Worm (Caenorhabditis elegans) whole organism, late embryonic: ENCODE measurements around the gene nhr-201.

Experiments used
- C08G9.2 ChIP-seq: sonication (generic microtip); optimal IDR thresholded peaks from 2 replicates; lab custom pipeline; 2016; ENCODE audit warnings: mild to moderate bottlenecking, missing genetic modification characterization, moderate library complexity, missing compliant biosample characterization
- F13H6.1 ChIP-seq: sonication (generic microtip); optimal IDR thresholded peaks from 2 replicates; lab custom pipeline; 2016; ENCODE audit warnings: missing genetic modification characterization, missing compliant biosample characterization
- K09A11.1 ChIP-seq: sonication (generic microtip); optimal IDR thresholded peaks from 2 replicates; lab custom pipeline; 2017; ENCODE audit warnings: antibody characterized with exemption, mild to moderate bottlenecking, missing genetic modification characterization, missing compliant biosample characterization; ENCODE audit not compliant: insufficient read depth
- T23F11.4 ChIP-seq: fragments of 200-800 bp; sonication (Bioruptor generic); optimal IDR thresholded peaks from 2 replicates; lab custom pipeline; 2018; ENCODE audit warnings: mild to moderate bottlenecking, missing genetic modification characterization, missing compliant biosample characterization
- Y22D7AL.16 ChIP-seq: sonication (generic microtip); optimal IDR thresholded peaks from 2 replicates; lab custom pipeline; 2016; ENCODE audit warnings: missing genetic modification characterization, missing compliant biosample characterization
- ama-1 ChIP-seq: fragments of 150-350 bp; optimal IDR thresholded peaks from 2 replicates; lab custom pipeline; 2014
- ceh-14 ChIP-seq: sonication (generic microtip); optimal IDR thresholded peaks from 2 replicates; lab custom pipeline; 2016; ENCODE audit warnings: missing genotype, missing genetic modification characterization, missing compliant biosample characterization
- ceh-18 ChIP-seq: sonication (generic microtip); optimal IDR thresholded peaks from 2 replicates; lab custom pipeline; 2016; ENCODE audit warnings: missing genetic modification characterization, missing compliant biosample characterization
- ceh-30 ChIP-seq: fragments of 150-350 bp; optimal IDR thresholded peaks from 2 replicates; lab custom pipeline; 2014; ENCODE audit warnings: missing biosample characterization, missing genetic modification characterization
- ceh-34 ChIP-seq: sonication (generic microtip); optimal IDR thresholded peaks from 2 replicates; lab custom pipeline; 2016; ENCODE audit warnings: mild to moderate bottlenecking, missing genetic modification characterization, missing compliant biosample characterization
- ceh-6 ChIP-seq: fragments of 200-800 bp; sonication (Bioruptor generic); optimal IDR thresholded peaks from 2 replicates; lab custom pipeline; 2018; ENCODE audit warnings: mild to moderate bottlenecking, missing genetic modification characterization, missing compliant biosample characterization
- ceh-9 ChIP-seq: sonication (generic microtip); optimal IDR thresholded peaks from 2 replicates; lab custom pipeline; 2016; ENCODE audit warnings: mild to moderate bottlenecking, missing genetic modification characterization, inconsistent platforms, missing compliant biosample characterization
- dmd-4 ChIP-seq: sonication (generic microtip); optimal IDR thresholded peaks from 2 replicates; lab custom pipeline; 2016; ENCODE audit warnings: borderline replicate concordance, missing genetic modification characterization, missing compliant biosample characterization
- elt-2 ChIP-seq: sonication (generic microtip); optimal IDR thresholded peaks from 2 replicates; lab custom pipeline; 2016; ENCODE audit warnings: missing genetic modification reagents, missing genetic modification characterization, missing compliant biosample characterization
- ets-4 ChIP-seq: sonication (generic microtip); optimal IDR thresholded peaks from 2 replicates; lab custom pipeline; 2016; ENCODE audit warnings: missing genetic modification characterization, missing compliant biosample characterization
- eyg-1 ChIP-seq: sonication (generic microtip); optimal IDR thresholded peaks from 2 replicates; lab custom pipeline; 2016; ENCODE audit warnings: missing genotype, missing genetic modification characterization, missing compliant biosample characterization
- fkh-6 ChIP-seq: sonication (generic microtip); optimal IDR thresholded peaks from 2 replicates; lab custom pipeline; 2016; ENCODE audit warnings: missing genetic modification characterization, missing compliant biosample characterization
- hlh-30 ChIP-seq: sonication (generic microtip); optimal IDR thresholded peaks from 2 replicates; lab custom pipeline; 2017; ENCODE audit warnings: antibody characterized with exemption, missing genetic modification characterization, missing compliant biosample characterization; ENCODE audit not compliant: insufficient read depth
- hlh-8 ChIP-seq: sonication (generic microtip); optimal IDR thresholded peaks from 2 replicates; lab custom pipeline; 2016; ENCODE audit warnings: missing genotype, missing genetic modification characterization, missing compliant biosample characterization
- lim-6 ChIP-seq: sonication (generic microtip); optimal IDR thresholded peaks from 2 replicates; lab custom pipeline; 2016; ENCODE audit warnings: missing genetic modification characterization, missing compliant biosample characterization
- lin-11 ChIP-seq: fragments of 200-800 bp; sonication (Bioruptor generic); optimal IDR thresholded peaks from 2 replicates; lab custom pipeline; 2018; ENCODE audit warnings: mild to moderate bottlenecking, missing genetic modification characterization, missing compliant biosample characterization
- madf-2 ChIP-seq: sonication (generic microtip); optimal IDR thresholded peaks from 2 replicates; lab custom pipeline; 2017; ENCODE audit warnings: missing genetic modification characterization, missing compliant biosample characterization
- mec-3 ChIP-seq: sonication (generic microtip); optimal IDR thresholded peaks from 2 replicates; lab custom pipeline; 2016; ENCODE audit warnings: borderline replicate concordance, missing genetic modification characterization, missing compliant biosample characterization
- nhr-11 ChIP-seq: fragments of 150-350 bp; optimal IDR thresholded peaks from 2 replicates; lab custom pipeline; 2014; ENCODE audit warnings: missing biosample characterization, missing genetic modification characterization
- pag-3 ChIP-seq: sonication (generic microtip); optimal IDR thresholded peaks from 2 replicates; lab custom pipeline; 2016; ENCODE audit warnings: missing compliant biosample characterization, missing genetic modification characterization, borderline replicate concordance
- pax-1 ChIP-seq: fragments of 150-350 bp; optimal IDR thresholded peaks from 2 replicates; lab custom pipeline; 2014; ENCODE audit warnings: missing biosample characterization, missing genetic modification characterization
- pqm-1 ChIP-seq: sonication (generic microtip); optimal IDR thresholded peaks from 2 replicates; lab custom pipeline; 2016; ENCODE audit warnings: missing genetic modification characterization, missing compliant biosample characterization
- pros-1 ChIP-seq: fragments of 150-350 bp; optimal IDR thresholded peaks from 2 replicates; lab custom pipeline; 2014; ENCODE audit warnings: missing biosample characterization, missing genetic modification reagents, missing genetic modification characterization
- ref-2 ChIP-seq: sonication (generic microtip); optimal IDR thresholded peaks from 2 replicates; lab custom pipeline; 2016; ENCODE audit warnings: missing genetic modification characterization, missing compliant biosample characterization
- rnt-1 ChIP-seq: sonication (generic microtip); optimal IDR thresholded peaks from 2 replicates; lab custom pipeline; 2016; ENCODE audit warnings: missing genetic modification characterization, missing compliant biosample characterization
- sdc-2 ChIP-seq: sonication (generic microtip); optimal IDR thresholded peaks from 2 replicates; lab custom pipeline; 2016; ENCODE audit warnings: missing genotype, missing genetic modification characterization, missing compliant biosample characterization
- tbx-2 ChIP-seq: sonication (generic microtip); optimal IDR thresholded peaks from 2 replicates; lab custom pipeline; 2016; ENCODE audit warnings: missing genetic modification characterization, missing compliant biosample characterization
- ttx-3 ChIP-seq: sonication (generic microtip); optimal IDR thresholded peaks from 2 replicates; lab custom pipeline; 2016; ENCODE audit warnings: missing genetic modification reagents, missing genetic modification characterization, missing compliant biosample characterization
- unc-3 ChIP-seq, 2 experiments: fragments of 200-800 bp in 1 of 2; sonication (Bioruptor generic) in 1 of 2; sonication (generic microtip) in 1 of 2; conservative IDR thresholded peaks in 1 of 2; optimal IDR thresholded peaks in 1 of 2; 2 replicates each; pipeline versions ENCODE4 v1.3.6 to Lab custom; 2016 to 2022; ENCODE audit warnings: missing compliant biosample characterization in 2 of 2, missing genetic modification characterization in 2 of 2, missing genetic modification reagents in 1 of 2
- unc-42 ChIP-seq: sonication (generic microtip); optimal IDR thresholded peaks from 2 replicates; lab custom pipeline; 2016; ENCODE audit warnings: missing genotype, missing genetic modification characterization, missing compliant biosample characterization
- unc-55 ChIP-seq: sonication (generic microtip); optimal IDR thresholded peaks from 2 replicates; lab custom pipeline; 2017; ENCODE audit warnings: missing biosample characterization, missing genetic modification reagents, missing genetic modification characterization
- zip-5 ChIP-seq: sonication (generic microtip); optimal IDR thresholded peaks from 2 replicates; lab custom pipeline; 2016; ENCODE audit warnings: missing genetic modification characterization, missing compliant biosample characterization
- ztf-16 ChIP-seq: sonication (generic microtip); optimal IDR thresholded peaks from 2 replicates; lab custom pipeline; 2017; ENCODE audit warnings: missing genetic modification characterization, missing compliant biosample characterization

Gene nhr-201

DNA sequence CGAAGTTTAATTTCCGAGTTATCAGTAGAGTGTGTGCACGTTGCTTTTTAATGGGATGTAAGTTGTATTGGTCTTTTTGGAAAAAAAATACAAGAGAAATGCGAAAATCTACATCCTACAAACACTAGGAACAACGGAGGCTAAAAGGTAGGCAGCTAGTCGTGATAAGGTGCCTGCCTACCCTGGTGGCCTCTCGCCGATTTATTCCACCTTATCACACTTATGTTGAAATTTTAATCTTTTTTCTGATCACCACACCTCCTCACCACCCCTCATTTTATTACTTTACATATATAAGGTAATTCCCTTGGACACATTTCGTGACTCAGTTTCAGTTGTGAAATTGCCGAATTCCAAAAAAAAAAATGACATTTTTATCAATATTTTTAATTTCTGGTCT is 42.5 kb upstream of the nhr-201 start, which contains the start of gene dod-20:
Gene dod-20 (plus strand): TSS at position 301 of the 400 bp plus-strand sequence.
- no peak for TF ChIP-seq ceh-6 (GFP tag; lab: Kevin White, UChicago)

ce11 chrV:424140-424539 is 40.5 kb upstream of the nhr-201 start, which contains the start of gene B0554.5:
Gene B0554.5, plus strand, starts transcription at chrV:424440.
- TF ChIP-seq unc-42 (tag; lab: Kevin White, UChicago) (no peak), madf-2 (tag; lab: Kevin White, UChicago) (no peak), elt-2 (tag; lab: Kevin White, UChicago) (no peak), ama-1 (no peak), hlh-30 (tag; lab: Kevin White, UChicago) (no peak), ceh-34 (tag; lab: Kevin White, UChicago) (no peak), unc-3 (GFP tag; conservative IDR thresholded peaks at IDR 0.05; lab: Robert Waterston, UW) (no peak), unc-3 (tag; optimal IDR thresholded peaks at IDR 0.05; lab: Kevin White, UChicago) (no peak)

DNA sequence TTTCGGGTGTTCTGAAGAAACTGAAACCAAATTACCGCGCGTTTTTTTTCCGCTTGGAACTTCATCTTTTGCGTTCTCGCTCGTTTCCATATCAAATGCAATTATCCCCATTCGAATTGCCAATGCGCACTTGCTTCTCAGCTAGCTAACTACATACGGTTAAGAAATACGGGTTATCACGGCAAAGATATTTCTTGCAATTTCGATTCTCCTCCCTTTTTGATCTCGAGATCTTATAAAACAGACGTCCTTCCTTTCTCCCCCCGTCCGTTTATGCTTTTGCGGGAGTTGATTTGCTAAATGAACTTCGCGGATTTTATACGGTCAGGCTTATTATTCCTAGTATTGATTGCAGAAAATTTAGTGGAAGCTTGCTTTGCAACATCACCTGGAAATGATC is 35.8 kb upstream of the nhr-201 start, which contains the start of gene B0554.4:
Gene B0554.4 (plus strand): TSS at position 301 of the 400 bp plus-strand sequence.
- no peak for TF ChIP-seq pros-1 (tag; lab: Kevin White, UChicago)
- TF ChIP-seq, all 69 proteins: peak for 0

- TF ChIP-seq hlh-8 (tag; lab: Kevin White, UChicago) (no peak), lin-11 (tag; lab: Kevin White, UChicago) (no peak), ama-1 (no peak), ceh-18 (tag; lab: Kevin White, UChicago) (no peak), nhr-11 (tag; lab: Kevin White, UChicago) (no peak)
These were observed 31.6 kb upstream of the nhr-201 start for ce11 chrV:432991-433390.

- TF ChIP-seq madf-2 (tag; lab: Kevin White, UChicago) (no peak), ceh-14 (tag; lab: Kevin White, UChicago) (no peak), tbx-2 (tag; lab: Kevin White, UChicago) (no peak), fkh-6 (tag; lab: Kevin White, UChicago) (no peak), pqm-1 (tag; lab: Kevin White, UChicago) (no peak), ztf-16 (tag; lab: Kevin White, UChicago) (no peak), pax-1 (tag; lab: Kevin White, UChicago) (no peak), rnt-1 (no peak), ceh-30 (no peak), dmd-4 (tag; lab: Kevin White, UChicago) (no peak), unc-55 (GFP tag; lab: Kevin White, UChicago) (no peak), nhr-11 (tag; lab: Kevin White, UChicago) (no peak), pag-3 (no peak), C08G9.2 (tag; lab: Kevin White, UChicago) (no peak), hlh-8 (tag; lab: Kevin White, UChicago) (no peak)
These were observed 30.7 kb upstream of the nhr-201 start, which contains the start of gene B0554.2 for ce11 chrV:433898-434297. Gene B0554.2, plus strand, starts transcription at chrV:434198.

DNA sequence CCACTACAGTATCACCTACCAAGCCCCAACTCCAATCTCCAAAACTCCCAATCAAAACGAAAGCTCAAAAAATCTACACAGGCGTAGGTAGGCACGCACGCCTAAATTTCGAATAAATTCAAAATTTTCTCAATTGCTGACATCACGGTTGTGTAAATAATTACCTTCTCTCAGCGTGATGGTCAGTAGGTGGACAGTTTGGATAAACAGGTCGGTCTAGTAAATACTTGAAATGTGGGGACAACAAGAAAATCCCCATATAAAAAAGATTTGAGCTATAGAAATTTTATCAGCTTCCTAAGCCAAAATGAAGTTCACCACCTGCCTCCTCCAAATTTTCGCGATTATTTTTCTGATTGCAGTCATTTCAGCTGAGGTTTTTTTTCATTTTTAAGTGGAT is 26.5 kb upstream of the nhr-201 start, which contains the start of gene B0554.1:
Gene B0554.1 (plus strand): TSS at position 301 of the 400 bp plus-strand sequence.
- no peak for TF ChIP-seq fkh-6 (tag; lab: Kevin White, UChicago)
- no peak for TF ChIP-seq rnt-1
- TF ChIP-seq T23F11.4 (GFP tag; lab: Kevin White, UChicago) = no peak
- no peak for TF ChIP-seq ttx-3
- no peak for TF ChIP-seq tbx-2 (tag; lab: Kevin White, UChicago)
- TF ChIP-seq Y22D7AL.16 (tag; lab: Kevin White, UChicago) = no peak
- TF ChIP-seq ceh-14 (tag; lab: Kevin White, UChicago) = no peak
- no peak for TF ChIP-seq elt-2 (tag; lab: Kevin White, UChicago)

DNA sequence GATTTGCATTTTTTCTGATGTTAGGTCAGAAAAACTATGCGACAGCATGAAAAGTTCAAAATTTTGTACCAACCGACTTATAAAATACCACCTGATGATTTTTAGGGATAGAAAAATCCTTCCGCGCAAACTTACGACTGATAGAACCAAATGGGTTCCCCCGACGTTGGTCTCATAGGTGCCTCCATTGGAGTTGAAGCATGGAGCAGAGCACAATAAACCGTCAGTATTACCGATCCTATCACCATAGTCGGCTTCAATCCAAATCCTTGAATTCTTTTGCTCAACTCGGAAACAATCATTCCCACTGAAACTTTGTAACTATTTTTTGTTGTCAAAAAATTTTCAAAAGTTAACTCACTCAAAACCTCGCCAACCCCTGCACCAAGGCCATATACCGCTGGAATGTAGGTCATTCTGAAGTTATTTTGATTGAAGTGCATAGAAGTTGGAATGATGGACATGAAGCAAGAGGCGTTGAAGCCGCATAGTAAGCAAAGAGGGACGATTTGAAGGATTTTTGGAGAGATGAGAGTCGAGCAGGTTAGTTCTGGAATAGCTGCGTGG is 25.4 kb upstream of the nhr-201 start:
- TF ChIP-seq nhr-11 (tag; lab: Kevin White, UChicago) (no peak), unc-3 (GFP tag; conservative IDR thresholded peaks at IDR 0.05; lab: Robert Waterston, UW) (no peak), unc-3 (tag; optimal IDR thresholded peaks at IDR 0.05; lab: Kevin White, UChicago) (no peak), zip-5 (no peak), eyg-1 (tag; lab: Kevin White, UChicago) (no peak), F13H6.1 (tag; lab: Kevin White, UChicago) (no peak), dmd-4 (tag; lab: Kevin White, UChicago) (no peak), K09A11.1 (no peak), lim-6 (no peak), ets-4 (tag; lab: Kevin White, UChicago) (no peak), ref-2 (tag; lab: Kevin White, UChicago) (no peak), ceh-14 (tag; lab: Kevin White, UChicago) (no peak), ceh-9 (tag; lab: Kevin White, UChicago) (no peak), rnt-1 (no peak), C08G9.2 (tag; lab: Kevin White, UChicago) (no peak), mec-3 (tag; lab: Kevin White, UChicago) (no peak), sdc-2 (no peak)
